Worm (Caenorhabditis elegans): ENCODE measurements around the gene C07B5.4.

Gene C07B5.4

DNA sequence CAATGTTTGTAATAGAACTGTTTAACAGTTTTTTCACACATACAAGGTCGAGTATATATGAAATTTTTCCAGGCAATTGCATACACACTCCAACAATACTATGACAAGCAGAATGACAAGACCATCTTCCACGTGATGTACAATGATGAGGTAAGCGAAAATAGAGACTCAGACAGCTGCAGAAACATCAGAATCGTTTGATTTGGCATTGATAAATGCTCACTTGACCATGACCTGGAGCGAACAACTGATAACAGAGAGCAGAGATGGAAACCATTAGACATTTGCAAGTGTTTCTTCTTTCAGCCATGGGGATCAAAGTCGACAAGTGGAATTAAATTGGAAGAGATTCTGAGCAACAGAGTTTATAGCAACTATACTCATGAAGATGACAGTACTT, 11.0 kb downstream of the C07B5.4 start (continued):
- TF ChIP-seq nhr-102 (tag; optimal IDR thresholded peaks at IDR 0.05) (no peak), attf-4 (tag; optimal IDR thresholded peaks at IDR 0.05) (no peak), ceh-28 (tag; optimal IDR thresholded peaks at IDR 0.05) (no peak), F37D6.2 (tag; optimal IDR thresholded peaks at IDR 0.05) (no peak), ZK546.5 (tag; optimal IDR thresholded peaks at IDR 0.05) (no peak), nhr-237 (tag; optimal IDR thresholded peaks at IDR 0.05) (no peak), madf-9 (GFP tag; conservative IDR thresholded peaks at IDR 0.05) (no peak), T20F7.1 (GFP tag; optimal IDR thresholded peaks at IDR 0.05) (no peak), hmg-1.1 (GFP tag; IDR thresholded peaks at IDR 0.05) (no peak), zag-1 (tag; optimal IDR thresholded peaks at IDR 0.05) (no peak), hlh-30 (tag; optimal IDR thresholded peaks at IDR 0.05; ENCODE audit: insufficient read depth) (peak; percentile 89), nhr-11 (tag; optimal IDR thresholded peaks at IDR 0.05) (no peak), daf-16 (GFP tag; optimal IDR thresholded peaks at IDR 0.05) (no peak), daf-16 (tag; optimal IDR thresholded peaks at IDR 0.05) (peak; percentile 87), mes-2 (tag; optimal IDR thresholded peaks at IDR 0.05; ENCODE audit: poor library complexity, severe bottlenecking) (peak; percentile 53), zip-2 (tag; optimal IDR thresholded peaks at IDR 0.05) (no peak), ceh-62 (tag; optimal IDR thresholded peaks at IDR 0.05) (no peak), dmd-9 (GFP tag; IDR thresholded peaks at IDR 0.05) (no peak), ceh-20 (GFP tag; IDR thresholded peaks at IDR 0.05) (no peak), lim-7 (GFP tag; IDR thresholded peaks at IDR 0.05) (no peak), madf-5 (GFP tag; IDR thresholded peaks at IDR 0.05) (no peak), mxl-2 (GFP tag; conservative IDR thresholded peaks at IDR 0.05) (no peak), ctbp-1 (GFP tag; IDR thresholded peaks at IDR 0.05) (no peak), rbr-2 (tag; optimal IDR thresholded peaks at IDR 0.05) (no peak), spr-1 (tag; optimal IDR thresholded peaks at IDR 0.05) (no peak), vab-7 (GFP tag; IDR thresholded peaks at IDR 0.05) (no peak), gei-8 (GFP tag; optimal IDR thresholded peaks at IDR 0.05) (no peak), hlh-11 (tag; optimal IDR thresholded peaks at IDR 0.05) (peak; percentile 93), aly-2 (tag; optimal IDR thresholded peaks at IDR 0.05) (no peak), Y5F2A.4 (GFP tag; optimal IDR thresholded peaks at IDR 0.05) (no peak), dmd-6 (GFP tag; IDR thresholded peaks at IDR 0.05) (peak; percentile 94), daf-12 (tag; optimal IDR thresholded peaks at IDR 0.05) (no peak), tra-1 (GFP tag; IDR thresholded peaks at IDR 0.05) (peak; percentile 69), fos-1 (tag; optimal IDR thresholded peaks at IDR 0.05) (no peak), lsy-2 (tag; optimal IDR thresholded peaks at IDR 0.05) (peak in 1 of 2 experiments; percentile 39), ztf-11 (tag; optimal IDR thresholded peaks at IDR 0.05) (no peak), egl-27 (tag; optimal IDR thresholded peaks at IDR 0.05) (no peak), nhr-10 (tag; optimal IDR thresholded peaks at IDR 0.05) (no peak), nhr-41 (GFP tag; IDR thresholded peaks at IDR 0.05) (peak; percentile 24; the same call in 1 of the 2 replicates), zfp-2 (tag; optimal IDR thresholded peaks at IDR 0.05) (no peak), lin-1 (GFP tag; IDR thresholded peaks at IDR 0.05) (no peak), ZK337.2 (GFP tag; IDR thresholded peaks at IDR 0.05) (no peak), hif-1 (tag; optimal IDR thresholded peaks at IDR 0.05) (peak in 1 of 2 experiments; percentile 22), mxl-3 (GFP tag; optimal IDR thresholded peaks at IDR 0.05) (peak; percentile 70), F49E8.2 (tag; optimal IDR thresholded peaks at IDR 0.05; ENCODE audit: borderline replicate concordance) (no peak), dpl-1 (GFP tag; optimal IDR thresholded peaks at IDR 0.05) (no peak), mep-1 (tag; optimal IDR thresholded peaks at IDR 0.05) (peak; percentile 57), zip-11 (GFP tag; IDR thresholded peaks at IDR 0.05) (no peak), set-16 (GFP tag; IDR thresholded peaks at IDR 0.05) (no peak), skn-1 (tag; optimal IDR thresholded peaks at IDR 0.05) (no peak), ceh-32 (tag; optimal IDR thresholded peaks at IDR 0.05; ENCODE audit: poor library complexity) (no peak), php-3 (GFP tag; IDR thresholded peaks at IDR 0.05) (peak; percentile 60; the same call in 1 of the 2 replicates), daf-8 (GFP tag; IDR thresholded peaks at IDR 0.05) (no peak)

All from whole organism, L4 larva.